Fruit fly (Drosophila melanogaster) whole organism, embryonic: ENCODE measurements around the gene CG3556.

Experiments
- ATbp ChIP-seq: fragments of 200-800 bp; sonication (Bioruptor generic); optimal IDR thresholded peaks from 2 replicates; lab custom pipeline; 2017; ENCODE audit warnings: missing biosample characterization, mild to moderate bottlenecking, missing genetic modification characterization, missing genetic modification reagents
- Bdp1 ChIP-seq: fragments of 200-800 bp; sonication (Bioruptor generic); optimal IDR thresholded peaks from 3 replicates; lab custom pipeline; 2016; ENCODE audit warnings: missing biosample characterization, missing genetic modification characterization
- Bgb ChIP-seq: fragments of 200-800 bp; sonication (Bioruptor generic); IDR thresholded peaks from 2 replicates; pipeline ENCODE4 v1.3.6; 2022; ENCODE audit warnings: missing biosample characterization, missing genetic modification characterization; ENCODE audit not compliant: partially characterized antibody
- CG10462 ChIP-seq: fragments of 200-800 bp; sonication (Bioruptor generic); optimal IDR thresholded peaks from 2 replicates; lab custom pipeline; 2016; ENCODE audit warnings: missing biosample characterization, missing genetic modification characterization
- CG13775 ChIP-seq: fragments of 200-800 bp; sonication (Bioruptor generic); optimal IDR thresholded peaks from 3 replicates; lab custom pipeline; 2017; ENCODE audit warnings: missing biosample characterization, mild to moderate bottlenecking, missing genetic modification characterization
- CG14860 ChIP-seq: fragments of 200-800 bp; sonication (Bioruptor generic); IDR thresholded peaks from 3 replicates; pipeline ENCODE4 v1.3.6; 2022; ENCODE audit warnings: missing biosample characterization, missing genetic modification characterization; ENCODE audit not compliant: partially characterized antibody
- CG1647 ChIP-seq: fragments of 200-800 bp; sonication (Bioruptor generic); optimal IDR thresholded peaks from 3 replicates; lab custom pipeline; 2016; ENCODE audit warnings: missing biosample characterization, missing genetic modification characterization
- CG17361 ChIP-seq: fragments of 200-800 bp; sonication (Bioruptor generic); IDR thresholded peaks from 3 replicates; pipeline ENCODE4 v1.3.6; 2022; ENCODE audit warnings: missing biosample characterization, missing genetic modification characterization
- CG18619 ChIP-seq: fragments of 200-800 bp; sonication (Bioruptor generic); optimal IDR thresholded peaks from 3 replicates; lab custom pipeline; 2017; ENCODE audit warnings: missing biosample characterization, mild to moderate bottlenecking, missing genetic modification characterization
- CG30403 ChIP-seq: fragments of 200-800 bp; sonication (Bioruptor generic); optimal IDR thresholded peaks from 3 replicates; lab custom pipeline; 2016; ENCODE audit warnings: missing biosample characterization, missing genetic modification characterization
- CG31365 ChIP-seq: fragments of 200-800 bp; sonication (Bioruptor generic); optimal IDR thresholded peaks from 2 replicates; lab custom pipeline; 2018; ENCODE audit warnings: missing biosample characterization, mild to moderate bottlenecking, missing genetic modification characterization
- CG31388 ChIP-seq: fragments of 200-800 bp; sonication (Bioruptor generic); optimal IDR thresholded peaks from 2 replicates; lab custom pipeline; 2016; ENCODE audit warnings: missing biosample characterization, missing genetic modification characterization
- CG34224 ChIP-seq: fragments of 200-800 bp; sonication (Bioruptor generic); IDR thresholded peaks from 3 replicates; pipeline ENCODE4 v1.3.6; 2022; ENCODE audit warnings: missing biosample characterization, missing genetic modification characterization; ENCODE audit not compliant: partially characterized antibody
- CG34422 ChIP-seq: fragments of 200-800 bp; sonication (Bioruptor generic); IDR thresholded peaks from 3 replicates; pipeline ENCODE4 v1.3.6; 2022; ENCODE audit warnings: missing biosample characterization, missing genetic modification characterization
- CG4360 ChIP-seq: fragments of 200-800 bp; sonication (Bioruptor generic); IDR thresholded peaks from 2 replicates; pipeline ENCODE4 v1.3.6; 2022; ENCODE audit warnings: missing biosample characterization, missing genetic modification characterization
- CG4404 ChIP-seq: fragments of 200-800 bp; sonication (Bioruptor generic); IDR thresholded peaks from 2 replicates; pipeline ENCODE4 v1.3.6; 2022; ENCODE audit warnings: missing biosample characterization, missing genetic modification characterization
- CG6175 ChIP-seq: fragments of 200-800 bp; sonication (Bioruptor generic); IDR thresholded peaks from 3 replicates; pipeline ENCODE4 v1.3.6; 2022; ENCODE audit warnings: missing biosample characterization, missing genetic modification characterization
- CG8924 ChIP-seq: fragments of 200-800 bp; optimal IDR thresholded peaks from 3 replicates; lab custom pipeline; 2019; ENCODE audit warnings: missing biosample characterization, mild to moderate bottlenecking, missing genetic modification characterization, moderate library complexity
- CG9437 ChIP-seq: fragments of 200-800 bp; sonication (Bioruptor generic); optimal IDR thresholded peaks from 2 replicates; lab custom pipeline; 2018; ENCODE audit warnings: missing biosample characterization, mild to moderate bottlenecking, missing genetic modification characterization
- CG9727 ChIP-seq: fragments of 200-800 bp; sonication (Bioruptor generic); optimal IDR thresholded peaks from 3 replicates; lab custom pipeline; 2017; ENCODE audit warnings: missing biosample characterization, mild to moderate bottlenecking, missing genetic modification characterization
- CG9932 ChIP-seq: fragments of 200-800 bp; sonication (Bioruptor generic); IDR thresholded peaks from 2 replicates; pipeline ENCODE4 v1.3.6; 2022; ENCODE audit warnings: missing biosample characterization, missing genetic modification characterization
- Elba2 ChIP-seq: fragments of 200-800 bp; sonication (Bioruptor generic); optimal IDR thresholded peaks from 3 replicates; lab custom pipeline; 2016; ENCODE audit warnings: missing biosample characterization, missing genetic modification characterization
- HHEX ChIP-seq: fragments of 200-800 bp; sonication (Bioruptor generic); optimal IDR thresholded peaks from 3 replicates; lab custom pipeline; 2017; ENCODE audit warnings: missing biosample characterization, mild to moderate bottlenecking, missing genetic modification characterization, missing genetic modification reagents
- Lim3 ChIP-seq: fragments of 200-800 bp; sonication (Bioruptor generic); IDR thresholded peaks from 2 replicates; pipeline ENCODE4 v1.3.6; 2022; ENCODE audit warnings: missing biosample characterization, missing genetic modification characterization
- MTF-1 ChIP-seq: fragments of 200-800 bp; sonication (Bioruptor generic); optimal IDR thresholded peaks from 2 replicates; lab custom pipeline; 2018; ENCODE audit warnings: missing biosample characterization, mild to moderate bottlenecking, missing genetic modification characterization, borderline replicate concordance
- Ravus ChIP-seq: fragments of 200-800 bp; sonication (Bioruptor generic); IDR thresholded peaks from 2 replicates; pipeline ENCODE4 v1.3.6; 2022; ENCODE audit warnings: missing biosample characterization, missing genetic modification characterization
- Spps ChIP-seq: fragments of 200-800 bp; sonication (Bioruptor generic); optimal IDR thresholded peaks from 2 replicates; lab custom pipeline; 2018; ENCODE audit warnings: missing biosample characterization, mild to moderate bottlenecking, missing genetic modification characterization
- ab ChIP-seq: fragments of 200-800 bp; sonication (Bioruptor generic); optimal IDR thresholded peaks from 2 replicates; lab custom pipeline; 2016; ENCODE audit warnings: missing biosample characterization, missing genetic modification characterization
- bbx ChIP-seq: fragments of 200-800 bp; sonication (Bioruptor generic); IDR thresholded peaks from 2 replicates; pipeline ENCODE4 v1.3.6; 2022; ENCODE audit warnings: missing biosample characterization, missing genetic modification characterization; ENCODE audit not compliant: partially characterized antibody
- chinmo ChIP-seq: fragments of 200-800 bp; sonication (Bioruptor generic); IDR thresholded peaks from 4 replicates; pipeline ENCODE4 v1.3.6; 2022; ENCODE audit warnings: missing biosample characterization, missing genetic modification characterization; ENCODE audit not compliant: partially characterized antibody
- ci ChIP-seq: fragments of 200-800 bp; sonication (Bioruptor generic); IDR thresholded peaks from 3 replicates; pipeline ENCODE4 v1.3.6; 2022; ENCODE audit warnings: missing biosample characterization, missing genetic modification characterization
- crol ChIP-seq: fragments of 200-800 bp; sonication (Bioruptor generic); IDR thresholded peaks from 2 replicates; pipeline ENCODE4 v1.3.6; 2022; ENCODE audit warnings: missing biosample characterization, missing genetic modification characterization
- crp ChIP-seq, 2 experiments: fragments of 200-800 bp; sonication (Bioruptor generic); optimal IDR thresholded peaks; 2 replicates in 1 of 2; 3 replicates in 1 of 2; lab custom pipeline; 2017; ENCODE audit warnings: missing biosample characterization in 2 of 2, missing genetic modification characterization in 2 of 2, mild to moderate bottlenecking in 1 of 2, moderate library complexity in 1 of 2
- da ChIP-seq: fragments of 200-800 bp; sonication (Bioruptor generic); optimal IDR thresholded peaks from 2 replicates; lab custom pipeline; 2016; ENCODE audit warnings: missing biosample characterization, missing genetic modification characterization
- en ChIP-seq: fragments of 200-800 bp; sonication (Bioruptor generic); optimal IDR thresholded peaks from 2 replicates; lab custom pipeline; 2016; ENCODE audit warnings: missing biosample characterization, missing genetic modification characterization
- exex ChIP-seq: fragments of 200-800 bp; sonication (Bioruptor generic); optimal IDR thresholded peaks from 4 replicates; lab custom pipeline; 2018; ENCODE audit warnings: missing biosample characterization, mild to moderate bottlenecking, missing genetic modification characterization, moderate library complexity
- fu2 ChIP-seq: fragments of 200-800 bp; sonication (Bioruptor generic); optimal IDR thresholded peaks from 2 replicates; lab custom pipeline; 2016; ENCODE audit warnings: missing biosample characterization, missing genetic modification characterization
- her ChIP-seq: fragments of 200-800 bp; sonication (Bioruptor generic); optimal IDR thresholded peaks from 2 replicates; lab custom pipeline; 2016; ENCODE audit warnings: missing biosample characterization, missing genetic modification characterization
- hkb ChIP-seq, 2 experiments: fragments of 200-800 bp in 1 of 2; fragments of >200 bp in 1 of 2; sonication (Bioruptor generic) in 1 of 2; IDR thresholded peaks in 1 of 2; optimal IDR thresholded peaks in 1 of 2; 2 replicates each; pipeline versions ENCODE4 v1.3.6 to Lab custom; 2017 to 2022; ENCODE audit warnings: missing biosample characterization in 1 of 2, missing genetic modification characterization in 1 of 2
- inv ChIP-seq: fragments of 200-800 bp; sonication (Bioruptor generic); IDR thresholded peaks from 2 replicates; pipeline ENCODE4 v1.3.6; 2022; ENCODE audit warnings: missing biosample characterization, missing genetic modification characterization; ENCODE audit not compliant: partially characterized antibody
- lbe ChIP-seq: fragments of 200-800 bp; sonication (Bioruptor generic); optimal IDR thresholded peaks from 2 replicates; lab custom pipeline; 2016; ENCODE audit warnings: missing biosample characterization, mild to moderate bottlenecking, missing genetic modification characterization
- lola ChIP-seq, 3 experiments: fragments of >200 bp in 2 of 3; fragments of 200-800 bp in 1 of 3; sonication (Bioruptor generic) in 1 of 3; optimal IDR thresholded peaks; 2 replicates each; lab custom pipeline; 2017 to 2019; ENCODE audit warnings: missing biosample characterization in 3 of 3, missing genetic modification characterization in 3 of 3, mild to moderate bottlenecking in 1 of 3, moderate library complexity in 1 of 3
- mirr ChIP-seq: fragments of 200-800 bp; sonication (Bioruptor generic); optimal IDR thresholded peaks from 3 replicates; lab custom pipeline; 2018; ENCODE audit warnings: missing biosample characterization, mild to moderate bottlenecking, missing genetic modification characterization
- oc ChIP-seq: fragments of 200-800 bp; sonication (Bioruptor generic); optimal IDR thresholded peaks from 2 replicates; lab custom pipeline; 2018; ENCODE audit warnings: missing biosample characterization, mild to moderate bottlenecking, missing genetic modification characterization, moderate library complexity
- pita ChIP-seq: fragments of 200-800 bp; sonication (Bioruptor generic); optimal IDR thresholded peaks from 2 replicates; lab custom pipeline; 2017; ENCODE audit warnings: missing biosample characterization, mild to moderate bottlenecking, missing genetic modification characterization
- repo ChIP-seq: fragments of 200-800 bp; sonication (Bioruptor generic); optimal IDR thresholded peaks from 2 replicates; lab custom pipeline; 2016; ENCODE audit warnings: missing biosample characterization, missing genetic modification characterization
- tin ChIP-seq: fragments of 200-800 bp; sonication (Bioruptor generic); optimal IDR thresholded peaks from 3 replicates; lab custom pipeline; 2016; ENCODE audit warnings: missing biosample characterization, missing genetic modification characterization
- unc-4 ChIP-seq: fragments of 200-800 bp; sonication (Bioruptor generic); IDR thresholded peaks from 2 replicates; pipeline ENCODE4 v1.3.6; 2022; ENCODE audit warnings: missing biosample characterization, missing genetic modification characterization; ENCODE audit not compliant: partially characterized antibody
- yki ChIP-seq: fragments of >200 bp; optimal IDR thresholded peaks from 3 replicates; lab custom pipeline; 2018

The CG3556 gene

DNA sequence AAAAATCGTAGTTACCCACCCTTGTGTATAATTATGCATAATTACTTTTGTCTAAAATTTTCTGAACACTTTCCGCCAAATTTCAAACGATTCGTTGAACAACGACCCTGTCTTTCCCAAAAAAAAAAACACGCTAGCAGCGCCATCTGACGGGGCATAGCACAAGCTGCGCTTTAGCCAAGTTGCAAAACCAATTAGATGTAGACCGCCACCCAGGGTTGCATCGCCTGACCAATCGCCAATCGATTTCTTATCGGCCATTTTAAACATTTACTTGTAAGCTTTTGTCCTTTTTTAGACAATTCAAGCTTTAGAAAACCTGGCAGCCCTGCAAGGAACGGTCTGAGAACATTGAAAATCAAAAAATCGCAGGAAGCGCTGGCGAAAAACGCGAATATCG lies at the start of gene CG3556 (continued):
- peak; percentile 33 for TF ChIP-seq MTF-1 (GFP tag; lab: Kevin White, UChicago)
- TF ChIP-seq mirr (GFP tag; lab: Kevin White, UChicago) = no peak
- no peak for TF ChIP-seq da (GFP tag; lab: Kevin White, UChicago)
- TF ChIP-seq inv (GFP tag; lab: Robert Waterston, UW) = peak; percentile 38; the same call in 1 of the 2 replicates
- TF ChIP-seq crp (GFP tag; optimal IDR thresholded peaks at IDR 0.05; lab: Kevin White, UChicago) = peak in 1 of 2 experiments; percentile 10
- peak; percentile 14 for TF ChIP-seq CG18619 (GFP tag; lab: Kevin White, UChicago)
- no peak for TF ChIP-seq CG8924 (tag; lab: Kevin White, UChicago)
- no peak for TF ChIP-seq yki (lab: Kevin White, UChicago)
- TF ChIP-seq CG10462 = no peak
- no peak; the same call in 2 of the 3 replicates for TF ChIP-seq CG17361 (GFP tag; lab: Robert Waterston, UW)
- TF ChIP-seq CG31388 = no peak
- TF ChIP-seq pita (GFP tag; lab: Kevin White, UChicago) = peak; percentile 75
- TF ChIP-seq ab (GFP tag; lab: Kevin White, UChicago) = no peak
- peak; percentile 61; the same call in 1 of the 2 replicates for TF ChIP-seq CG9932 (GFP tag; lab: Robert Waterston, UW)
- TF ChIP-seq CG34422 (GFP tag; lab: Robert Waterston, UW) = peak; percentile 30; the same call in 1 of the 3 replicates
- 0 out of 3 replicates have a peak, but pooled peaks have one; percentile 35 for TF ChIP-seq CG6175 (GFP tag; lab: Robert Waterston, UW)
- TF ChIP-seq lola (GFP tag; optimal IDR thresholded peaks at IDR 0.05; lab: Kevin White, UChicago) = no peak
- TF ChIP-seq Spps (tag; lab: Kevin White, UChicago) = no peak
- 0 out of 4 replicates have a peak, but pooled peaks have one; percentile 31 for TF ChIP-seq chinmo (GFP tag; lab: Robert Waterston, UW)
- peak; percentile 54; the same call in 2 of the 3 replicates for TF ChIP-seq CG14860
- TF ChIP-seq fu2 (GFP tag; lab: Kevin White, UChicago) = peak; percentile 23
- no peak for TF ChIP-seq repo
- TF ChIP-seq Bdp1 (GFP tag; lab: Kevin White, UChicago) = peak; percentile 14
- no peak for TF ChIP-seq exex (tag; lab: Kevin White, UChicago)
- no peak for TF ChIP-seq crol (GFP tag; lab: Robert Waterston, UW)
- no peak for TF ChIP-seq lbe (GFP tag; lab: Kevin White, UChicago)
- TF ChIP-seq CG30403 (GFP tag; lab: Kevin White, UChicago) = peak; percentile 49
- TF ChIP-seq unc-4 (GFP tag; lab: Robert Waterston, UW) = peak; percentile 58
- peak; percentile 48 for TF ChIP-seq CG9727
- no peak for TF ChIP-seq en (GFP tag; lab: Kevin White, UChicago)
- peak; percentile 65; the same call in 2 of the 3 replicates for TF ChIP-seq CG34224
- peak; percentile 88 for TF ChIP-seq ci
- TF ChIP-seq bbx = peak; percentile 74
- TF ChIP-seq tin (GFP tag; lab: Kevin White, UChicago) = peak; percentile 56
- TF ChIP-seq CG9437 (GFP tag; lab: Kevin White, UChicago) = no peak
- peak; percentile 12 for TF ChIP-seq CG31365 (tag; lab: Kevin White, UChicago)
- TF ChIP-seq CG13775 (GFP tag; lab: Kevin White, UChicago) = peak; percentile 37
- TF ChIP-seq HHEX (GFP tag; lab: Kevin White, UChicago) = no peak
- no peak for TF ChIP-seq ATbp (GFP tag; lab: Kevin White, UChicago)
- no peak for TF ChIP-seq oc (tag; lab: Kevin White, UChicago)
- no peak for TF ChIP-seq Lim3 (GFP tag; lab: Robert Waterston, UW)
- peak; percentile 36 for TF ChIP-seq her (GFP tag; lab: Kevin White, UChicago)
- no peak for TF ChIP-seq CG1647 (GFP tag; lab: Kevin White, UChicago)
- TF ChIP-seq CG4404 (GFP tag; lab: Robert Waterston, UW) = no peak
- TF ChIP-seq hkb (optimal IDR thresholded peaks at IDR 0.05; lab: Kevin White, UChicago) = peak; percentile 56
- peak; percentile 51 for TF ChIP-seq hkb (GFP tag; IDR thresholded peaks at IDR 0.05; lab: Robert Waterston, UW)
- TF ChIP-seq Elba2 = no peak
- TF ChIP-seq Bgb (GFP tag; lab: Robert Waterston, UW) = peak; percentile 78
- TF ChIP-seq Ravus = no peak
- peak; percentile 11; the same call in 1 of the 2 replicates for TF ChIP-seq CG4360 (GFP tag; lab: Robert Waterston, UW)
